Worm (Caenorhabditis elegans) whole organism, L3 larva: ENCODE results near the gene pat-12.

ENCODE experiments used
- ZK546.5 ChIP-seq: sonication (generic microtip); optimal IDR thresholded peaks from 2 replicates; lab custom pipeline; 2017; ENCODE audit warnings: missing biosample characterization, missing genetic modification characterization
- aly-2 ChIP-seq: fragments of 150-350 bp; optimal IDR thresholded peaks from 2 replicates; lab custom pipeline; 2014; ENCODE audit warnings: missing biosample characterization, missing genetic modification characterization
- ceh-16 ChIP-seq: sonication (generic microtip); optimal IDR thresholded peaks from 2 replicates; lab custom pipeline; 2017; ENCODE audit warnings: missing biosample characterization, missing genetic modification characterization
- ceh-28 ChIP-seq: fragments of 150-350 bp; optimal IDR thresholded peaks from 2 replicates; lab custom pipeline; 2014; ENCODE audit warnings: missing biosample characterization, missing genetic modification reagents, missing genetic modification characterization
- ceh-82 ChIP-seq: fragments of 150-350 bp; optimal IDR thresholded peaks from 2 replicates; lab custom pipeline; 2014; ENCODE audit warnings: missing biosample characterization, missing genetic modification characterization
- ceh-9 ChIP-seq: sonication (generic microtip); optimal IDR thresholded peaks from 2 replicates; lab custom pipeline; 2018; ENCODE audit warnings: missing biosample characterization, missing genetic modification characterization
- daf-12 ChIP-seq: fragments of 150-350 bp; optimal IDR thresholded peaks from 2 replicates; lab custom pipeline; 2014; ENCODE audit warnings: missing biosample characterization, missing genetic modification reagents, missing genetic modification characterization
- egl-5 ChIP-seq: fragments of 150-350 bp; optimal IDR thresholded peaks from 2 replicates; lab custom pipeline; 2017; ENCODE audit warnings: missing biosample characterization, missing genetic modification reagents, missing genetic modification characterization, inconsistent platforms
- elt-2 ChIP-seq: sonication (generic microtip); optimal IDR thresholded peaks from 2 replicates; lab custom pipeline; 2016; ENCODE audit warnings: missing genetic modification reagents, mild to moderate bottlenecking, missing genetic modification characterization, missing compliant biosample characterization
- elt-3 ChIP-seq, 3 experiments: fragments of 150-350 bp in 1 of 3; sonication (generic microtip) in 2 of 3; optimal IDR thresholded peaks; 2 replicates in 2 of 3; 4 replicates in 1 of 3; lab custom pipeline; 2014 to 2017; ENCODE audit warnings: missing biosample characterization in 3 of 3, missing genetic modification characterization in 3 of 3
- fkh-10 ChIP-seq: sonication (generic microtip); optimal IDR thresholded peaks from 2 replicates; lab custom pipeline; 2017; ENCODE audit warnings: missing biosample characterization, missing genetic modification reagents, missing genetic modification characterization
- fkh-2 ChIP-seq: fragments of 150-350 bp; optimal IDR thresholded peaks from 2 replicates; lab custom pipeline; 2014; ENCODE audit warnings: missing biosample characterization, missing genetic modification reagents, missing genetic modification characterization
- hmg-11 ChIP-seq: sonication (generic microtip); optimal IDR thresholded peaks from 2 replicates; lab custom pipeline; 2016; ENCODE audit warnings: missing genetic modification characterization, missing compliant biosample characterization
- jun-1 ChIP-seq: fragments of 150-350 bp; optimal IDR thresholded peaks from 2 replicates; lab custom pipeline; 2014; ENCODE audit warnings: missing biosample characterization, missing genetic modification reagents, missing genetic modification characterization
- lin-15B ChIP-seq: fragments of 150-350 bp; optimal IDR thresholded peaks from 2 replicates; lab custom pipeline; 2014; ENCODE audit warnings: missing biosample characterization, missing genetic modification characterization
- lsy-12 ChIP-seq: sonication (generic microtip); optimal IDR thresholded peaks from 2 replicates; lab custom pipeline; 2016; ENCODE audit warnings: mild to moderate bottlenecking, missing genetic modification characterization, missing compliant biosample characterization
- mml-1 ChIP-seq: fragments of 150-350 bp; sonication (generic microtip); optimal IDR thresholded peaks from 3 replicates; lab custom pipeline; 2014; ENCODE audit warnings: missing biosample characterization, missing genetic modification characterization
- nhr-11 ChIP-seq: fragments of 150-350 bp; optimal IDR thresholded peaks from 2 replicates; lab custom pipeline; 2014; ENCODE audit warnings: missing biosample characterization, missing genetic modification characterization
- nhr-12 ChIP-seq: fragments of 150-350 bp; optimal IDR thresholded peaks from 2 replicates; lab custom pipeline; 2014; ENCODE audit warnings: missing biosample characterization, missing genetic modification characterization
- nhr-23 ChIP-seq: fragments of 150-350 bp; optimal IDR thresholded peaks from 2 replicates; lab custom pipeline; 2014; ENCODE audit warnings: missing biosample characterization, missing genetic modification reagents, missing genetic modification characterization
- nhr-237 ChIP-seq: fragments of 150-350 bp; optimal IDR thresholded peaks from 2 replicates; lab custom pipeline; 2014; ENCODE audit warnings: missing biosample characterization, missing genetic modification characterization
- nhr-25 ChIP-seq: sonication (generic microtip); optimal IDR thresholded peaks from 2 replicates; lab custom pipeline; 2017; ENCODE audit warnings: missing biosample characterization, missing genetic modification characterization
- nhr-28 ChIP-seq: fragments of 150-350 bp; optimal IDR thresholded peaks from 2 replicates; lab custom pipeline; 2014; ENCODE audit warnings: missing biosample characterization, missing genetic modification characterization
- nhr-76 ChIP-seq: fragments of 150-350 bp; sonication (generic microtip); optimal IDR thresholded peaks from 5 replicates; lab custom pipeline; 2014; ENCODE audit warnings: missing biosample characterization, missing genetic modification characterization
- pha-4 ChIP-seq: fragments of 150-350 bp; optimal IDR thresholded peaks from 2 replicates; lab custom pipeline; 2014; ENCODE audit warnings: missing biosample characterization, missing genetic modification reagents, missing genetic modification characterization
- pqm-1 ChIP-seq: fragments of 150-350 bp; optimal IDR thresholded peaks from 2 replicates; lab custom pipeline; 2017; ENCODE audit warnings: missing biosample characterization, missing genetic modification characterization, inconsistent platforms
- snpc-4 ChIP-seq: fragments of 150-350 bp; optimal IDR thresholded peaks from 2 replicates; lab custom pipeline; 2014; ENCODE audit warnings: missing biosample characterization, missing genetic modification characterization
- tbx-2 ChIP-seq: sonication (generic microtip); optimal IDR thresholded peaks from 2 replicates; lab custom pipeline; 2016; ENCODE audit warnings: mild to moderate bottlenecking, missing genetic modification characterization, missing compliant biosample characterization
- unc-39 ChIP-seq: sonication (generic microtip); optimal IDR thresholded peaks from 4 replicates; lab custom pipeline; 2017; ENCODE audit warnings: missing biosample characterization, missing genetic modification characterization
- zag-1 ChIP-seq: fragments of 150-350 bp; optimal IDR thresholded peaks from 2 replicates; lab custom pipeline; 2014; ENCODE audit warnings: missing biosample characterization, missing genetic modification characterization
- ztf-11 ChIP-seq: fragments of 150-350 bp; optimal IDR thresholded peaks from 2 replicates; lab custom pipeline; 2014; ENCODE audit warnings: missing biosample characterization, missing genetic modification characterization
- ztf-4 ChIP-seq: fragments of 150-350 bp; optimal IDR thresholded peaks from 2 replicates; lab custom pipeline; 2014; ENCODE audit warnings: missing biosample characterization, missing genetic modification characterization

The pat-12 gene

DNA sequence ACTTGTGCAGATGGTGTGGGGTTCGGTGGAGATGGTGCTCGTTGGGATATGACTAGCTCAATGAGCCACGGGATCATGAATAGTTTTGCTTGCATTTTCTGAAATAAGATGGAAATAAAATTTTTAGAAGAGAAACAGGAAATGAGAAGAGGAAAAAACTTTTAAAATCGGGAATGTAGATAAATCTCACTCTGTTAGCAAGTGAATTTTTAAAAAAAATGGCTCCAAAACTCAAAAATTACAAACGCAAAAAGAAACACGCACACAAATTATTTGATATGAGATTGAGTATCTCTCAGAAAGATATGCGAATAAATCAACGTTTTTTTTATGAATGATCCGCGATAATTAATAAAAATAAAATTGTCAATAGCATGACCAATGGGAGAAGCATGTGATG, 5.8 kb upstream of the pat-12 start, which contains the start of gene T17H7.7:
TSS of gene T17H7.7 (minus strand) at position 101 of the 400 bp plus-strand sequence.
- TF ChIP-seq tbx-2, result no peak
- TF ChIP-seq mml-1 (tag; lab: Kevin White, UChicago), result no peak
- no peak for TF ChIP-seq elt-2 (tag; lab: Kevin White, UChicago)
- no peak for TF ChIP-seq ceh-28 (tag; lab: Kevin White, UChicago)
- TF ChIP-seq egl-5 (tag; lab: Kevin White, UChicago), result no peak
- no peak for TF ChIP-seq ceh-82 (tag; lab: Kevin White, UChicago)
- no peak for TF ChIP-seq pha-4 (tag; lab: Kevin White, UChicago)
- TF ChIP-seq nhr-76 (tag; lab: Kevin White, UChicago), result no peak
- no peak for TF ChIP-seq hmg-11 (tag; lab: Kevin White, UChicago)
- no peak for TF ChIP-seq nhr-12
- TF ChIP-seq daf-12 (tag; lab: Kevin White, UChicago), result no peak
- no peak for TF ChIP-seq nhr-28
- TF ChIP-seq, all 47 proteins: peak for 0

DNA sequence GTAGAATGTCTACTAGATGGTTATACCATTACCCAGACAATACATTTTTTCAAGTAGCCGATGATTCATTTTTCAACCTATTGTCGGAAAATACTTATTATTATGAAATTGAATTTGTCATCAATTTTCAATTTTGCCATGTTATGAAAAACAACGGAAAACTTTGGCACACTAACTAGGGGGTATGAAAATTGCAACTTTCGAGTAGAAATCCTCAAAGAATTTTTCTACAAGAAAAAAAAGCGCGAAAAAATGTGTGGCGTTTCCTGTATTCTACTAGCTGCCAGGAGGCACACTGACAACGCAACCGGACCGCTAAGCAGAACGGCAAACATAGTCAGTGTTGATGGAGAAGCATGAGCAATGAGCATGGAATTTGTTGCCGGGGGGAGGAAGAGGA, 2.1 kb upstream of the pat-12 start:
- no peak for TF ChIP-seq hmg-11 (tag; lab: Kevin White, UChicago)
- no peak for TF ChIP-seq aly-2 (tag; lab: Kevin White, UChicago)
- TF ChIP-seq nhr-25 (tag; lab: Kevin White, UChicago), result no peak
- TF ChIP-seq snpc-4, result no peak
- no peak for TF ChIP-seq nhr-28
- no peak for TF ChIP-seq ceh-16 (tag; lab: Kevin White, UChicago)
- no peak for TF ChIP-seq fkh-10
- no peak for TF ChIP-seq lsy-12
- no peak for TF ChIP-seq nhr-12
- TF ChIP-seq ztf-11 (tag; lab: Kevin White, UChicago), result no peak
- no peak for TF ChIP-seq ceh-82 (tag; lab: Kevin White, UChicago)
- TF ChIP-seq pqm-1 (tag; lab: Kevin White, UChicago), result no peak
- no peak for TF ChIP-seq nhr-237 (tag; lab: Kevin White, UChicago)

DNA sequence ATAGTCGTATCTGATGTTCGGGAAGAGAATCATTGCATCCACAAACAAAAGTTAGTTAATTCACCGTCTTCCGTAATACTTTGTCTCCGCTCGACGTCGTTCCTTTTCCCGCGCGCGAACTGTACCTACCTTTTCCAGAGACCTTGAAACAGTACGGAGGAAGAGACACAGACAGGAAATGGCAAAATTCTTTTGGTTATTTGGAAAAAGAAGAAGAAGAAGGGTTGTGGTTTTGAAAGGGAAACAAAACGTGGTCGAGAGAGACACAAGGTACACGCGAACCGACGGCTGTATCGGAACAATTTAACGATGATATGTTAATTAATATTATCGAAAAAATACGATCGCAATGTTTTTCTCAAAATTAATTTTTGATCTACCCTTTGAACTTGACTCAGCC, 2.2 kb downstream of the pat-12 start:
- TF ChIP-seq nhr-25 (tag; lab: Kevin White, UChicago), result peak; percentile 38
- no peak for TF ChIP-seq elt-2 (tag; lab: Kevin White, UChicago)
- TF ChIP-seq, all 47 proteins: peak for 1

- TF ChIP-seq elt-3 (tag; optimal IDR thresholded peaks at IDR 0.05; lab: Kevin White, UChicago) (peak in 1 of 3 experiments; percentile 13), nhr-11 (tag; lab: Kevin White, UChicago) (no peak), unc-39 (tag; lab: Kevin White, UChicago) (no peak), fkh-2 (no peak), pqm-1 (tag; lab: Kevin White, UChicago) (no peak), lsy-12 (no peak), mml-1 (tag; lab: Kevin White, UChicago) (no peak), nhr-23 (tag; lab: Kevin White, UChicago) (peak; percentile 7), lin-15B (tag; lab: Kevin White, UChicago) (no peak), nhr-76 (tag; lab: Kevin White, UChicago) (no peak), ceh-9 (tag; lab: Kevin White, UChicago) (no peak)
These were observed 3.4 kb downstream of the pat-12 start for ce11 chrIII:748782-749181.

ce11 chrIII:744459-744858, 7.8 kb downstream of the pat-12 start:
- TF ChIP-seq jun-1 (tag; lab: Kevin White, UChicago), result no peak
- no peak for TF ChIP-seq hmg-11 (tag; lab: Kevin White, UChicago)
- TF ChIP-seq, all 47 proteins: peak for 0

DNA sequence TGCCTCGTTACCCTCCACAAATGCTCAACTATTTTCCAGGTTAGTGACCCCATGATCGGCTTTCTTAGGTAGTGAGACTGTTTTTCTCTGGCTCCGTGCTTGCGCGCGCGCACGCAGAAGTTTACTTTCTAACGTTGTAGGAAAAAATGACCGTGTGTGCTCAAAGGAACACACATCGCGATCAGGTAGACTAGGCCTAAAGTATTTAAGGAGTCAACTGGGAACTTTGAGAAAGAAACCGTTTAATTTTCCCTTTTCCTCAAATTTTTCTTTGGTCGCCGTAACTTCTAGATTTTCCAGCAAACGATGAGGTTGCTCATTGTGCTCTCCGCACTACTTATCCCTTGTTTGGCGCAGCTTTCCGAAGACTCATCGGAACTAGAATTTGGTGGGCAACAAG, 11.8 kb downstream of the pat-12 start, which contains the start of gene idpp-1:
TSS of gene idpp-1 (plus strand) at position 301 of the 400 bp plus-strand sequence.
- TF ChIP-seq zag-1 (no peak), nhr-76 (tag; lab: Kevin White, UChicago) (no peak), ZK546.5 (no peak), pha-4 (tag; lab: Kevin White, UChicago) (peak; percentile 63), daf-12 (tag; lab: Kevin White, UChicago) (no peak), unc-39 (tag; lab: Kevin White, UChicago) (no peak), ceh-16 (tag; lab: Kevin White, UChicago) (no peak), ztf-4 (no peak)
